Fruit fly (Drosophila melanogaster): ENCODE results near the gene CG7083.
A peak's percentile ranks its signal among the peaks of the same experiment; 100 is the strongest.

Gene CG7083

DNA sequence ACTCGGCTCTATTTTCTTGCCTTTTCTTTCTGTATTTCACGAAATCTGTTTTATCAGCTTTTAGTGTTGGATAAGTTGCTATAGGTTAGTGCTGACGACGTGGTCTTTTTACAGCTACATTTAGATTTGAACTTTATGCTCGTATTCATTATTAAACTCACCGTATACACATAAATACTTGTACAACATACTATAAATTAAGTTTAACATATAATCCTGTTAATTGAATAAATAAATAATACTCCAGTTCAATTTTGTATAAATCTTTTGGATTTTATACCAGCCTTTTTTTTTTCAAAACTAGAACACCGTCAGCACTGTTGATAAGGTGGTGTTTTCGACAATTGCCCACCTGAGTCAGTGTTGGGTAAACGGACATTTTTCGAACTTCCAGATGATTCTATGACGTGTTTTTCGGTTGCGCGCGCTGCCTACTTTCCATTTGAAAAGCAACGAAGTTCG lies 31.7 kb upstream of the CG7083 start, which contains the start of gene BI-1 (continued):
- TF ChIP-seq CG5180 (GFP tag; optimal IDR thresholded peaks at IDR 0.05) = no peak
- no peak for TF ChIP-seq CG34224 (GFP tag; IDR thresholded peaks at IDR 0.05; ENCODE audit: partially characterized antibody)
- TF ChIP-seq CG9932 (GFP tag; IDR thresholded peaks at IDR 0.05) = peak; percentile 82
- TF ChIP-seq B-H2 (GFP tag; optimal IDR thresholded peaks at IDR 0.05) = peak; percentile 74
- TF ChIP-seq mld (GFP tag; IDR thresholded peaks at IDR 0.05; ENCODE audit: partially characterized antibody) = no peak
- TF ChIP-seq insv (GFP tag; optimal IDR thresholded peaks at IDR 0.05) = peak in 1 of 2 experiments; percentile 41
- TF ChIP-seq bigmax (GFP tag; optimal IDR thresholded peaks at IDR 0.05) = no peak
- TF ChIP-seq CG17802 (tag; optimal IDR thresholded peaks at IDR 0.05) = no peak
- peak; percentile 38 for TF ChIP-seq HLH54F (GFP tag; optimal IDR thresholded peaks at IDR 0.05)
- no peak for TF ChIP-seq oc (tag; optimal IDR thresholded peaks at IDR 0.05)
- no peak for TF ChIP-seq CG32767 (GFP tag; IDR thresholded peaks at IDR 0.05)
- peak; percentile 76 for TF ChIP-seq Meics (GFP tag; optimal IDR thresholded peaks at IDR 0.05)
- TF ChIP-seq abd-A (tag; optimal IDR thresholded peaks at IDR 0.05) = no peak
- no peak for TF ChIP-seq CG7745 (tag; optimal IDR thresholded peaks at IDR 0.05)
- TF ChIP-seq CG15696 (tag; optimal IDR thresholded peaks at IDR 0.05) = peak; percentile 61
- no peak for TF ChIP-seq hb (GFP tag; IDR thresholded peaks at IDR 0.05; ENCODE audit: partially characterized antibody)
- peak; percentile 15 for TF ChIP-seq gfzf (GFP tag; optimal IDR thresholded peaks at IDR 0.05)
- TF ChIP-seq br (optimal IDR thresholded peaks at IDR 0.05) = no peak
- TF ChIP-seq Nf-YC (tag; optimal IDR thresholded peaks at IDR 0.05) = peak; percentile 74
- TF ChIP-seq seq (GFP tag; IDR thresholded peaks at IDR 0.05) = no peak
- TF ChIP-seq chm (GFP tag; IDR thresholded peaks at IDR 0.05) = no peak
- TF ChIP-seq CG12236 (GFP tag; optimal IDR thresholded peaks at IDR 0.05) = no peak
- no peak for TF ChIP-seq CG11695 (GFP tag; IDR thresholded peaks at IDR 0.05)
- peak; percentile 58 for TF ChIP-seq mam (GFP tag; optimal IDR thresholded peaks at IDR 0.05)
- no peak for TF ChIP-seq CG3838 (GFP tag; optimal IDR thresholded peaks at IDR 0.05)
- TF ChIP-seq Pdp1 (GFP tag; optimal IDR thresholded peaks at IDR 0.05) = peak; percentile 38 to 60
- no peak for TF ChIP-seq CG6813 (GFP tag; optimal IDR thresholded peaks at IDR 0.05)
- TF ChIP-seq wek (GFP tag; optimal IDR thresholded peaks at IDR 0.05) = no peak
- no peak for TF ChIP-seq CG4360 (GFP tag; IDR thresholded peaks at IDR 0.05)
- TF ChIP-seq Dad (GFP tag; optimal IDR thresholded peaks at IDR 0.05) = peak; percentile 55
- peak; percentile 41 for TF ChIP-seq org-1 (GFP tag; optimal IDR thresholded peaks at IDR 0.05)
- TF ChIP-seq CG4328 (GFP tag; optimal IDR thresholded peaks at IDR 0.05) = peak; percentile 67
- TF ChIP-seq Adf1 (GFP tag; IDR thresholded peaks at IDR 0.05) = 0 out of 2 replicates have a peak, but pooled peaks have one; percentile 18
- TF ChIP-seq Six4 (GFP tag; optimal IDR thresholded peaks at IDR 0.05) = no peak
- TF ChIP-seq HLH3B (GFP tag; IDR thresholded peaks at IDR 0.05) = no peak
- peak; percentile 65 for TF ChIP-seq CG10654 (GFP tag; optimal IDR thresholded peaks at IDR 0.05)
- peak; percentile 43; the same call in 1 of the 2 replicates for TF ChIP-seq GATAe (GFP tag; conservative IDR thresholded peaks at IDR 0.05)
- peak; percentile 24 for TF ChIP-seq CG18619 (GFP tag; optimal IDR thresholded peaks at IDR 0.05)
- no peak for TF ChIP-seq CG12769 (tag; optimal IDR thresholded peaks at IDR 0.05)
- TF ChIP-seq CG34422 (GFP tag; IDR thresholded peaks at IDR 0.05) = no peak
- peak; percentile 63 for TF ChIP-seq CG4617 (GFP tag; optimal IDR thresholded peaks at IDR 0.05; ENCODE audit: borderline replicate concordance)
- no peak for TF ChIP-seq usp (GFP tag; optimal IDR thresholded peaks at IDR 0.05)
- no peak for TF ChIP-seq Dref (GFP tag; IDR thresholded peaks at IDR 0.05)
- peak; percentile 61 for TF ChIP-seq CG13775 (GFP tag; optimal IDR thresholded peaks at IDR 0.05)
- no peak for TF ChIP-seq CG14014 (GFP tag; IDR thresholded peaks at IDR 0.05)
- TF ChIP-seq disco-r (GFP tag; optimal IDR thresholded peaks at IDR 0.05) = peak; percentile 23
- TF ChIP-seq vvl (GFP tag; IDR thresholded peaks at IDR 0.05) = no peak
- TF ChIP-seq CG7357 (GFP tag; IDR thresholded peaks at IDR 0.05) = no peak
- TF ChIP-seq CG13287 (GFP tag; IDR thresholded peaks at IDR 0.05; ENCODE audit: partially characterized antibody) = no peak
- TF ChIP-seq CG2678 (tag; optimal IDR thresholded peaks at IDR 0.05) = no peak
- peak; percentile 9 for TF ChIP-seq CG3407 (GFP tag; optimal IDR thresholded peaks at IDR 0.05)

All from whole organism, embryonic.